Worm (Caenorhabditis elegans): ENCODE results near the gene Y46G5A.28.

The Y46G5A.28 gene

ce11 chrII:12850129-12850528, at the start of gene Y46G5A.28:
Gene Y46G5A.28 (plus strand): TSS chrII:12850429.
- TF ChIP-seq hnd-1 (tag; optimal IDR thresholded peaks at IDR 0.05) (no peak), hmg-4 (GFP tag; optimal IDR thresholded peaks at IDR 0.05) (no peak), scrt-1 (GFP tag; IDR thresholded peaks at IDR 0.05) (no peak), B0310.2 (tag; optimal IDR thresholded peaks at IDR 0.05) (no peak), aly-1 (tag; optimal IDR thresholded peaks at IDR 0.05) (no peak), tbx-37 (GFP tag; conservative IDR thresholded peaks at IDR 0.05) (no peak), hmbx-1 (tag; optimal IDR thresholded peaks at IDR 0.05) (no peak), ceh-13 (GFP tag; optimal IDR thresholded peaks at IDR 0.05) (no peak), ets-7 (tag; optimal IDR thresholded peaks at IDR 0.05) (no peak), F13C5.2 (tag; optimal IDR thresholded peaks at IDR 0.05) (no peak), ceh-36 (tag; optimal IDR thresholded peaks at IDR 0.05) (no peak), sea-1 (GFP tag; conservative IDR thresholded peaks at IDR 0.05) (no peak), pes-1 (GFP tag; IDR thresholded peaks at IDR 0.05) (no peak), flt-1 (GFP tag; IDR thresholded peaks at IDR 0.05) (no peak)

- no peak for TF ChIP-seq hmbx-1 (tag; optimal IDR thresholded peaks at IDR 0.05)
- TF ChIP-seq tbx-11 (GFP tag; IDR thresholded peaks at IDR 0.05) = no peak
- no peak for TF ChIP-seq tbx-37 (GFP tag; conservative IDR thresholded peaks at IDR 0.05)
- no peak for TF ChIP-seq ceh-36 (tag; optimal IDR thresholded peaks at IDR 0.05)
These were observed 45.1 kb upstream of the Y46G5A.28 start, which contains the start of the genes Y46G5A.18 and Y46G5A.47 for ce11 chrII:12805161-12805560. Gene Y46G5A.18 (minus strand): TSS chrII:12805261. Gene Y46G5A.47 (minus strand): TSS chrII:12805306.

DNA sequence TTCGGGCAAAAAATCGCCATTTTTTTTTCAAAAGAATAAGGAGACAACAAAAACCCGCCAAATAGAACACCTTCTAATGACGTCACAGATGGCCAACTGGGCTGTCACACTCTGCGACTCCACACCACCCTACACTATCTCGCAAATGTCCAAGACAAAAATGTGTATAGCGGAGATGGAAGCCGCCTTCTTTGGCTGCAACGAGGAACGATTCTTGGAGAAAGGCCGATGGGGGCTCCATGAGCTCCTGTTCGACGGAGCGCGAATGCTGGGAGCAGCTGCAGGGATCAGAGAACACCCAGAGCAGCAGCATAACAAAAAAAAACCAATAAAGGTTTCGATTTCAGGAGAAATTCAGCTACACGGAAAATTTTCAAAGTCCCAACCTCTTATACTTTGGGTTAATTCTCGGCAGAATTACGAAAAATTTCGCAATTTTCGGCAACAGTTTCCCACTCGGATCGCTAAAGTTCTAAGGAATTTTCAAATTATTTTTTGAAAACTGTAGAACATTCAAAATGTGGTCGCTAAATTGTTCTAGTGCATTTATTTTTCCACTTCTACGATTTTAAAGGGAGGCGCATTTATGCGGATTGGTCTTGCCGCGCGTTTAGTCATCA, 44.4 kb upstream of the Y46G5A.28 start:
- TF ChIP-seq F13C5.2 (tag; optimal IDR thresholded peaks at IDR 0.05) (no peak), tbx-11 (GFP tag; IDR thresholded peaks at IDR 0.05) (no peak), sea-1 (GFP tag; conservative IDR thresholded peaks at IDR 0.05) (no peak), tbx-37 (GFP tag; conservative IDR thresholded peaks at IDR 0.05) (no peak), ceh-13 (GFP tag; optimal IDR thresholded peaks at IDR 0.05) (no peak), aly-1 (tag; optimal IDR thresholded peaks at IDR 0.05) (no peak), ceh-36 (tag; optimal IDR thresholded peaks at IDR 0.05) (no peak), scrt-1 (GFP tag; IDR thresholded peaks at IDR 0.05) (no peak), hmbx-1 (tag; optimal IDR thresholded peaks at IDR 0.05) (no peak), ets-7 (tag; optimal IDR thresholded peaks at IDR 0.05) (no peak), ama-1 (optimal IDR thresholded peaks at IDR 0.05) (no peak), B0310.2 (tag; optimal IDR thresholded peaks at IDR 0.05) (no peak), tra-4 (tag; optimal IDR thresholded peaks at IDR 0.05) (no peak), hmg-4 (GFP tag; optimal IDR thresholded peaks at IDR 0.05) (no peak), flt-1 (GFP tag; IDR thresholded peaks at IDR 0.05) (no peak), hnd-1 (tag; optimal IDR thresholded peaks at IDR 0.05) (no peak), pes-1 (GFP tag; IDR thresholded peaks at IDR 0.05) (no peak)

DNA sequence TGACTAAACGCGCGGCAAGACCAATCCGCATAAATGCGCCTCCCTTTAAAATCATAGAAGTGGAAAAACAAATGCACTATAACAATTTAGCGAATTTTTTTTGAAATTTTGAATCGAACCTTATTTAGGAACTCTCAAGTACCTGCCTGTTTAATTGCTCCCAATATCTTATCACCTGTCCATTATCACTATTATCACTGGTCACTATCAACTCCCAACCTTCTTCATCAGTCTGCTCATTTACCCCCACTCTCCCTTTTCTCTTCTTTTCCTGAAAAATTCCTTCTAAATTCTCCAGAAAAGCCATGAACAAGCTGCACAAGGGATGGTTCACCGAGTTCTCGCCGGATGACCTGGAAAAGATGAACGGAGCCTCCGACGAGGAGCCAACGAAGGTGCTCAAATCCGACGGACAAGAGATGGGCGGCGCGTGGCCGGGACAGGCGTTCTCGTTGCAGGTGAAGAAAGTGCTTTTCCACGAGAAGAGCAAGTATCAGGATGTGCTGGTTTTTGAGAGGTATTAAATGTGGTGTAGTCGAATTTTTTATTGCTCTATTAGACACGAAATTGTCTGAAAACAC, 43.5 kb upstream of the Y46G5A.28 start, which contains the start of gene spds-1:
Gene spds-1 (plus strand): TSS at position 298 of the 581 bp plus-strand sequence.
- TF ChIP-seq F13C5.2 (tag; optimal IDR thresholded peaks at IDR 0.05) = no peak
- TF ChIP-seq scrt-1 (GFP tag; IDR thresholded peaks at IDR 0.05) = no peak
- no peak for TF ChIP-seq pes-1 (GFP tag; IDR thresholded peaks at IDR 0.05)
- TF ChIP-seq ceh-36 (tag; optimal IDR thresholded peaks at IDR 0.05) = no peak
- TF ChIP-seq tra-4 (tag; optimal IDR thresholded peaks at IDR 0.05) = no peak
- TF ChIP-seq tbx-11 (GFP tag; IDR thresholded peaks at IDR 0.05) = no peak
- no peak for TF ChIP-seq aly-1 (tag; optimal IDR thresholded peaks at IDR 0.05)
- no peak for TF ChIP-seq hmg-4 (GFP tag; optimal IDR thresholded peaks at IDR 0.05)
- no peak for TF ChIP-seq flt-1 (GFP tag; IDR thresholded peaks at IDR 0.05)
- no peak for TF ChIP-seq ama-1 (optimal IDR thresholded peaks at IDR 0.05)
- no peak for TF ChIP-seq B0310.2 (tag; optimal IDR thresholded peaks at IDR 0.05)
- TF ChIP-seq tbx-37 (GFP tag; conservative IDR thresholded peaks at IDR 0.05) = no peak
- no peak for TF ChIP-seq sea-1 (GFP tag; conservative IDR thresholded peaks at IDR 0.05)
- no peak for TF ChIP-seq ceh-13 (GFP tag; optimal IDR thresholded peaks at IDR 0.05)
- no peak for TF ChIP-seq ets-7 (tag; optimal IDR thresholded peaks at IDR 0.05)
- TF ChIP-seq hmbx-1 (tag; optimal IDR thresholded peaks at IDR 0.05) = no peak
- no peak for TF ChIP-seq hnd-1 (tag; optimal IDR thresholded peaks at IDR 0.05)

- TF ChIP-seq ets-7 (tag; optimal IDR thresholded peaks at IDR 0.05) (no peak), B0310.2 (tag; optimal IDR thresholded peaks at IDR 0.05) (no peak), hnd-1 (tag; optimal IDR thresholded peaks at IDR 0.05) (no peak)
These were observed 41.5 kb upstream of the Y46G5A.28 start for ce11 chrII:12808746-12809145.

- TF ChIP-seq sea-1 (GFP tag; conservative IDR thresholded peaks at IDR 0.05) = no peak
- TF ChIP-seq B0310.2 (tag; optimal IDR thresholded peaks at IDR 0.05) = no peak
- no peak for TF ChIP-seq ama-1 (optimal IDR thresholded peaks at IDR 0.05)
- TF ChIP-seq hmg-4 (GFP tag; optimal IDR thresholded peaks at IDR 0.05) = no peak
- TF ChIP-seq scrt-1 (GFP tag; IDR thresholded peaks at IDR 0.05) = no peak
- no peak for TF ChIP-seq flt-1 (GFP tag; IDR thresholded peaks at IDR 0.05)
- no peak for TF ChIP-seq aly-1 (tag; optimal IDR thresholded peaks at IDR 0.05)
- TF ChIP-seq tbx-11 (GFP tag; IDR thresholded peaks at IDR 0.05) = no peak
- TF ChIP-seq hmbx-1 (tag; optimal IDR thresholded peaks at IDR 0.05) = no peak
- no peak for TF ChIP-seq ceh-13 (GFP tag; optimal IDR thresholded peaks at IDR 0.05)
- no peak for TF ChIP-seq ets-7 (tag; optimal IDR thresholded peaks at IDR 0.05)
- no peak for TF ChIP-seq pes-1 (GFP tag; IDR thresholded peaks at IDR 0.05)
These were observed 40.5 kb upstream of the Y46G5A.28 start for ce11 chrII:12809725-12810124.

DNA sequence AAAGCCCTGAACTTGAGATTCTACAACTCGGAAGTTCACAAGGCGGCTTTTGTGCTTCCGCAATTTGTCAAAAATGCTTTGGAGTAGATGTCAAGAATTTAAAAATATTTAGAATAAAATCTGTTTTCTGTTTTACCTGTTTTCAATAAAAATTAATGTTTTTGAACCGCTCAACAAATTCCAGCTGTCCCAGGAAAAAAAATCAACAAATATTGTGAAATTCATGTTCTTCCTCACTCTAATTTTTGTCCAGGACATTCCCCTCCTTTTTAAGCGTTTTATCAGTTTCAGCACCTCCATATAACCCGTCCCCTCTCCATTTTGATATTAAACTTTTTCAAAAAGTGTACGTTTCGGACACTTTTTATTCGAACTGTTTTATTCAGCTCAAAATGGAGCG, 39.5 kb upstream of the Y46G5A.28 start, which contains the start of gene Y46G5A.20:
Gene Y46G5A.20 (plus strand): TSS at position 301 of the 400 bp plus-strand sequence.
- TF ChIP-seq hmg-4 (GFP tag; optimal IDR thresholded peaks at IDR 0.05) (no peak), ceh-36 (tag; optimal IDR thresholded peaks at IDR 0.05) (no peak), tra-4 (tag; optimal IDR thresholded peaks at IDR 0.05) (no peak), pes-1 (GFP tag; IDR thresholded peaks at IDR 0.05) (no peak), flt-1 (GFP tag; IDR thresholded peaks at IDR 0.05) (no peak), B0310.2 (tag; optimal IDR thresholded peaks at IDR 0.05) (no peak), F13C5.2 (tag; optimal IDR thresholded peaks at IDR 0.05) (no peak), ets-7 (tag; optimal IDR thresholded peaks at IDR 0.05) (no peak), sea-1 (GFP tag; conservative IDR thresholded peaks at IDR 0.05) (no peak), aly-1 (tag; optimal IDR thresholded peaks at IDR 0.05) (no peak), tbx-37 (GFP tag; conservative IDR thresholded peaks at IDR 0.05) (no peak), tbx-11 (GFP tag; IDR thresholded peaks at IDR 0.05) (no peak), ama-1 (optimal IDR thresholded peaks at IDR 0.05) (no peak)

Data from whole organism, early embryonic.